Fruit fly (Drosophila melanogaster): ENCODE data around the gene Art6.

Art6 gene

dm6 chr3R:13971728-13972448, 26.3 kb upstream of the Art6 start (continued):
- TF ChIP-seq amos (GFP tag; IDR thresholded peaks at IDR 0.05; ENCODE audit: partially characterized antibody) (no peak), nmo (GFP tag; optimal IDR thresholded peaks at IDR 0.05) (peak; percentile 12), Lhr (GFP tag; optimal IDR thresholded peaks at IDR 0.05) (no peak), CrebB (tag; optimal IDR thresholded peaks at IDR 0.05) (no peak), hth (optimal IDR thresholded peaks at IDR 0.05) (no peak), Dek (tag; optimal IDR thresholded peaks at IDR 0.05) (no peak), Awh (GFP tag; IDR thresholded peaks at IDR 0.05) (no peak), Xrp1 (GFP tag; IDR thresholded peaks at IDR 0.05) (peak; percentile 54), CG10267 (tag; optimal IDR thresholded peaks at IDR 0.05) (peak; percentile 29), jigr1 (GFP tag; IDR thresholded peaks at IDR 0.05) (no peak), Dref (GFP tag; IDR thresholded peaks at IDR 0.05) (no peak), pum (GFP tag; optimal IDR thresholded peaks at IDR 0.05) (no peak), B-H1 (GFP tag; IDR thresholded peaks at IDR 0.05) (no peak), CG2202 (tag; optimal IDR thresholded peaks at IDR 0.05) (no peak), trh (GFP tag; optimal IDR thresholded peaks at IDR 0.05) (no peak), Atf3 (GFP tag; optimal IDR thresholded peaks at IDR 0.05) (no peak), hb (GFP tag; IDR thresholded peaks at IDR 0.05; ENCODE audit: partially characterized antibody) (no peak), grau (tag; optimal IDR thresholded peaks at IDR 0.05) (peak; percentile 5), CG4282 (GFP tag; optimal IDR thresholded peaks at IDR 0.05) (no peak), Dbx (GFP tag; IDR thresholded peaks at IDR 0.05) (no peak), abd-A (tag; optimal IDR thresholded peaks at IDR 0.05) (no peak), CG6175 (GFP tag; IDR thresholded peaks at IDR 0.05) (no peak), ci (GFP tag; IDR thresholded peaks at IDR 0.05) (no peak), scrt (GFP tag; optimal IDR thresholded peaks at IDR 0.05) (no peak), CG1529 (GFP tag; optimal IDR thresholded peaks at IDR 0.05) (no peak), PHDP (tag; optimal IDR thresholded peaks at IDR 0.05) (no peak), CG11696 (GFP tag; IDR thresholded peaks at IDR 0.05) (no peak), pnt (GFP tag; optimal IDR thresholded peaks at IDR 0.05) (no peak), TFAM (GFP tag; optimal IDR thresholded peaks at IDR 0.05) (no peak), vfl (GFP tag; optimal IDR thresholded peaks at IDR 0.05) (no peak), CG18619 (GFP tag; optimal IDR thresholded peaks at IDR 0.05) (no peak), CoRest (tag; optimal IDR thresholded peaks at IDR 0.05) (no peak), CG15479 (GFP tag; optimal IDR thresholded peaks at IDR 0.05) (peak; percentile 50), CG3407 (GFP tag; optimal IDR thresholded peaks at IDR 0.05) (no peak), CG9437 (GFP tag; optimal IDR thresholded peaks at IDR 0.05) (no peak), CG3847 (GFP tag; IDR thresholded peaks at IDR 0.05) (no peak), sens (GFP tag) (peak; percentile 51), Asciz (GFP tag; optimal IDR thresholded peaks at IDR 0.05) (no peak), ara (GFP tag; IDR thresholded peaks at IDR 0.05) (no peak), CG15514 (GFP tag; optimal IDR thresholded peaks at IDR 0.05) (no peak), CG18011 (GFP tag; optimal IDR thresholded peaks at IDR 0.05) (no peak), CG18764 (GFP tag; optimal IDR thresholded peaks at IDR 0.05) (no peak), sqz (GFP tag; optimal IDR thresholded peaks at IDR 0.05) (no peak), Ada2b (GFP tag; IDR thresholded peaks at IDR 0.05) (no peak), sr (GFP tag; IDR thresholded peaks at IDR 0.05) (no peak), ind (GFP tag; optimal IDR thresholded peaks at IDR 0.05) (no peak), CG8388 (GFP tag; optimal IDR thresholded peaks at IDR 0.05) (no peak), Hsf (GFP tag; optimal IDR thresholded peaks at IDR 0.05) (no peak), CG1647 (GFP tag; optimal IDR thresholded peaks at IDR 0.05) (no peak), sug (tag; optimal IDR thresholded peaks at IDR 0.05) (no peak), CG3838 (GFP tag; optimal IDR thresholded peaks at IDR 0.05) (no peak)
